Worm (Caenorhabditis elegans): Measurements from ENCODE around the gene C31B8.9.
"Not testable (repeated sequence)": the region's sequence is repeated elsewhere in the genome, so short reads cannot be mapped to it uniquely, and the experiment has no call there.

The C31B8.9 gene

ce11 chrV:2912901-2913300, at the start of gene C31B8.9:
TSS of gene C31B8.9 (minus strand) at chrV:2913001.
- TF ChIP-seq ctbp-1 (GFP tag; IDR thresholded peaks at IDR 0.05) (no peak), aha-1 (tag) (peak; percentile 79), dve-1 (tag; optimal IDR thresholded peaks at IDR 0.05; ENCODE audit: insufficient read depth) (no peak), snpc-1.2 (GFP tag; IDR thresholded peaks at IDR 0.05) (no peak)

ce11 chrV:2960894-2961293, 48.1 kb upstream of the C31B8.9 start, which contains the start of gene srw-144:
TSS of gene srw-144 (minus strand) at chrV:2960994.
- TF ChIP-seq nhr-111 (GFP tag; optimal IDR thresholded peaks at IDR 0.05) (no peak), lin-39 (tag; optimal IDR thresholded peaks at IDR 0.05) (no peak), nhr-76 (tag; optimal IDR thresholded peaks at IDR 0.05) (no peak), F26F4.8 (GFP tag; conservative IDR thresholded peaks at IDR 0.05) (no peak), attf-4 (tag; optimal IDR thresholded peaks at IDR 0.05) (no peak), dmd-9 (GFP tag; IDR thresholded peaks at IDR 0.05) (no peak), fos-1 (tag; optimal IDR thresholded peaks at IDR 0.05) (no peak), snpc-4 (tag; optimal IDR thresholded peaks at IDR 0.05) (no peak), hlh-11 (tag; optimal IDR thresholded peaks at IDR 0.05) (no peak)

DNA sequence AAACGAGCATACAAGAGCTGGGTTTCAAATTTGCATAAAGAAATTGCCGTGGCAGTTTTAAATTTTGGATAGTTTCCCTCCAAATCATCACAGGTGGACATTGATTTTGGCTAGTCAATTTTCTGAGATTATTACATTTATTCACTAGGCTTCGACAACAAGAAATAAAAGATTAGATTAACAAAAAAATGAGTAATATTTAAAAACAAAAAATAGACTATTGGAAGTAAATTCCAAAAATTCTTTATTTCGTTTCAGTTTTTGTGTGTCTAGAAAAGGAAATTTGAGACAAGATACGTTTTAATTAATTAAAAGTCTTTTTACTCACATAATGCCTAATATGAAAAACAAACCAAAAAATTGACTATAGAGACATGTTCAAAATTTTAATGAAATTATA, 45.4 kb upstream of the C31B8.9 start, which contains the start of gene srw-142:
srw-142 (minus strand) TSS at position 101 of the 400 bp plus-strand sequence.
- no peak for TF ChIP-seq mep-1 (tag; optimal IDR thresholded peaks at IDR 0.05)
- TF ChIP-seq zfp-3 (GFP tag; conservative IDR thresholded peaks at IDR 0.05) = no peak
- TF ChIP-seq ceh-28 (tag; optimal IDR thresholded peaks at IDR 0.05) = no peak
- no peak for TF ChIP-seq pqm-1 (tag; optimal IDR thresholded peaks at IDR 0.05)
- no peak for TF ChIP-seq nhr-76 (tag; optimal IDR thresholded peaks at IDR 0.05)
- no peak for TF ChIP-seq saeg-2 (GFP tag; IDR thresholded peaks at IDR 0.05)
- TF ChIP-seq nhr-25 (tag; optimal IDR thresholded peaks at IDR 0.05; ENCODE audit: borderline replicate concordance, insufficient read depth) = no peak
- TF ChIP-seq dmd-9 (GFP tag; IDR thresholded peaks at IDR 0.05) = no peak
- TF ChIP-seq tra-1 (GFP tag; IDR thresholded peaks at IDR 0.05) = no peak
- TF ChIP-seq rbr-2 (tag; optimal IDR thresholded peaks at IDR 0.05) = no peak
- no peak for TF ChIP-seq lin-39 (tag; optimal IDR thresholded peaks at IDR 0.05)
- no peak for TF ChIP-seq aly-2 (tag; optimal IDR thresholded peaks at IDR 0.05)
- TF ChIP-seq egl-27 (tag; optimal IDR thresholded peaks at IDR 0.05) = no peak
- no peak for TF ChIP-seq nhr-6 (tag; optimal IDR thresholded peaks at IDR 0.05)
- no peak for TF ChIP-seq F37D6.2 (tag; optimal IDR thresholded peaks at IDR 0.05)
- TF ChIP-seq nhr-237 (tag; optimal IDR thresholded peaks at IDR 0.05) = no peak
- TF ChIP-seq skn-1 (tag; optimal IDR thresholded peaks at IDR 0.05) = no peak

DNA sequence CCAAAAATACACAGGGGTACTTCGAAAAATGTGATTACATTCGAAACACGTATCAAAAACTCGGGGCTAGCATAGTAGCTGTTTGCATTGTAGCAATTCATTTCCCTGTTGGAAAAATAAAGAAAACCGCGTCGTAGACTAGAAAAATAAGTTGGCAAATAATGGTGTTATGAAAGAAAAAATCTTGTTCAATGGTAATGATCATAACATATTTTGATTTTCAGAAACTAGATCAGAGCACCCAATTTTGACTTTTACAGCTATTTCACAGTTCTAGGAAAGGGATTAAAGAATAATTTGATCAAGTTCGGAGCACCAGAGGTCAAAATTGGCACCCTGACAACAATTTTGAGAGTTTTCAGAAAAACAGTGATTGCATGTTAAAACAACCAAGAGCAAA, 42.5 kb upstream of the C31B8.9 start, which contains the start of gene srh-248:
srh-248 (minus strand) TSS at position 101 of the 400 bp plus-strand sequence.
- not testable (repeated sequence) for TF ChIP-seq zip-2 (tag; optimal IDR thresholded peaks at IDR 0.05); Y105C5A.15 (GFP tag; IDR thresholded peaks at IDR 0.05); arid-1 (GFP tag; conservative IDR thresholded peaks at IDR 0.05)

- not testable (repeated sequence) for TF ChIP-seq dmd-8 (GFP tag; IDR thresholded peaks at IDR 0.05); spr-1 (tag; optimal IDR thresholded peaks at IDR 0.05); dpl-1 (GFP tag; optimal IDR thresholded peaks at IDR 0.05)
Measured at ce11 chrV:2952102-2952501, 39.3 kb upstream of the C31B8.9 start, which contains the start of gene srw-122. TSS of gene srw-122 (minus strand) at chrV:2952202.

DNA sequence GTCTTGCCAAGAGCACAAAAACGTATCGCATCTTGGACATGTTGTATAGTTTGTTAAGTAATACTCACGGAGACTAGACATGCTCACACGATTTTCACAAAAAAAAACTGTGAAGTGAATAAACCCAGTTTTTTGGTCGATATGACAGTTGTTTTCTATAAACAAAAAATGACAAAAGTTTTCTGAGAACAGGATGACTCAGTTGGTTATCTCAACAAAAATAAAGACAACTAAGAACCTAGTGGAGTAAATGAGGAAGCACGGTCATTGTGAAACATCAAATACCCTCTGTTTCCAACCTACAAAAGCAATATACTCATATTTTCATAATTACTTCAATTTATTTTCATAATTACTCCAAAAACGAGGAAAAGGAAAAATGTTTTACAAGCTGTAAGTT, 32.8 kb upstream of the C31B8.9 start, which contains the start of gene srh-87:
srh-87 (minus strand) TSS at position 101 of the 400 bp plus-strand sequence.
- no peak for TF ChIP-seq mep-1 (tag; optimal IDR thresholded peaks at IDR 0.05)
- no peak for TF ChIP-seq zag-1 (tag; optimal IDR thresholded peaks at IDR 0.05)
- TF ChIP-seq Y75B8A.6 (GFP tag; IDR thresholded peaks at IDR 0.05) = no peak
- no peak for TF ChIP-seq unc-130 (GFP tag; optimal IDR thresholded peaks at IDR 0.05)
- no peak for TF ChIP-seq cey-2 (tag; optimal IDR thresholded peaks at IDR 0.05; ENCODE audit: borderline replicate concordance, insufficient read depth)
- no peak for TF ChIP-seq mdt-29 (GFP tag; IDR thresholded peaks at IDR 0.05)
- no peak for TF ChIP-seq fkh-10 (GFP tag; optimal IDR thresholded peaks at IDR 0.05)
- no peak for TF ChIP-seq aly-2 (tag; optimal IDR thresholded peaks at IDR 0.05)
- TF ChIP-seq unc-39 (tag; optimal IDR thresholded peaks at IDR 0.05) = no peak
- TF ChIP-seq F37D6.2 (tag; optimal IDR thresholded peaks at IDR 0.05) = no peak
- no peak for TF ChIP-seq dmd-9 (GFP tag; IDR thresholded peaks at IDR 0.05)
- no peak for TF ChIP-seq php-3 (GFP tag; IDR thresholded peaks at IDR 0.05)
- no peak for TF ChIP-seq nhr-25 (tag; optimal IDR thresholded peaks at IDR 0.05; ENCODE audit: borderline replicate concordance, insufficient read depth)
- no peak for TF ChIP-seq nhr-28 (tag; optimal IDR thresholded peaks at IDR 0.05)

Measured in whole organism, L4 larva.